Worm (Caenorhabditis elegans): ENCODE data around the gene srh-247.

DNA sequence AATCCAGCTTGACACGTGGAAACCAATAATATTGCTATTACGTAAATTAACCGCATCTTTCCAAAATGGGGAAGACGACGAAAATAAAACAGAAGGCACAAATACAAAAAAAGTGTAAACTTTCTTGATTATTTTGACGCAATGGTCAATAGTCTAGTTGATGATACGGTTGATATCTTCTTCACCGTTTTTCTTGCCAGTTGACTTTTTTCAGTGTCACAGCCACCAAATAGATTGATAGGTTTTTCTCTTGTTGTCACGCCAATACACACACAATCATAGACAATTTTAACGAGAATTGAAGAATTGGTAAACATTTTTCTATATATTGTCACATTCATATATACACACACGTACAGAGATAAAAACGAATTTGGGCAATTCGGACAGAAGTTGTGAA, 24.4 kb downstream of the srh-247 start, which contains the start of gene zmp-3:
- no peak for TF ChIP-seq ZK546.5 (tag; optimal IDR thresholded peaks at IDR 0.05)
- no peak for TF ChIP-seq nhr-11 (tag; optimal IDR thresholded peaks at IDR 0.05)
- no peak for TF ChIP-seq C34F6.9 (tag; optimal IDR thresholded peaks at IDR 0.05)
- no peak for TF ChIP-seq ama-1 (optimal IDR thresholded peaks at IDR 0.05)
- TF ChIP-seq unc-39 (tag; optimal IDR thresholded peaks at IDR 0.05) = no peak
